Fruit fly (Drosophila melanogaster) whole organism, adult: ENCODE results near the gene CG42335.

Experiments used
- CG11617 ChIP-seq: fragments of 200-800 bp; sonication (Bioruptor generic); optimal IDR thresholded peaks from 2 replicates; lab custom pipeline; 2017; ENCODE audit warnings: mild to moderate bottlenecking, missing biosample characterization, missing genetic modification reagents, missing genetic modification characterization
- CG12768 ChIP-seq: fragments of 200-800 bp; sonication (Bioruptor generic); optimal IDR thresholded peaks from 2 replicates; lab custom pipeline; 2017; ENCODE audit warnings: missing biosample characterization, missing genetic modification characterization, mild to moderate bottlenecking, moderate library complexity, missing genetic modification reagents
- CG14711 ChIP-seq: fragments of 200-800 bp; sonication (Bioruptor generic); optimal IDR thresholded peaks from 2 replicates; lab custom pipeline; 2018; ENCODE audit warnings: missing biosample characterization, mild to moderate bottlenecking, missing genetic modification characterization, moderate library complexity
- CG1620 ChIP-seq: fragments of 200-800 bp; sonication (Bioruptor generic); optimal IDR thresholded peaks from 2 replicates; lab custom pipeline; 2016; ENCODE audit warnings: missing biosample characterization, missing genetic modification characterization
- CG33017 ChIP-seq: fragments of 200-800 bp; sonication (Bioruptor generic); optimal IDR thresholded peaks from 2 replicates; lab custom pipeline; 2018; ENCODE audit warnings: missing biosample characterization, mild to moderate bottlenecking, missing genetic modification characterization, moderate library complexity
- CG5204 ChIP-seq: fragments of 200-800 bp; sonication (Bioruptor generic); optimal IDR thresholded peaks from 2 replicates; lab custom pipeline; 2016; ENCODE audit warnings: missing biosample characterization, missing genetic modification characterization
- CG7045 ChIP-seq: fragments of 200-800 bp; sonication (Bioruptor generic); optimal IDR thresholded peaks from 2 replicates; lab custom pipeline; 2017; ENCODE audit warnings: missing biosample characterization, mild to moderate bottlenecking, missing genetic modification characterization
- CG7101 ChIP-seq: fragments of 200-800 bp; sonication (Bioruptor generic); optimal IDR thresholded peaks from 2 replicates; lab custom pipeline; 2018; ENCODE audit warnings: missing biosample characterization, mild to moderate bottlenecking, missing genetic modification characterization, moderate library complexity
- Clk ChIP-seq: fragments of 200-800 bp; sonication (Bioruptor generic); optimal IDR thresholded peaks from 2 replicates; lab custom pipeline; 2017; ENCODE audit warnings: missing biosample characterization, missing genetic modification characterization
- Crg-1 ChIP-seq: fragments of 200-800 bp; sonication (Bioruptor generic); optimal IDR thresholded peaks from 2 replicates; lab custom pipeline; 2016; ENCODE audit warnings: missing biosample characterization, missing genetic modification characterization
- Hr96 ChIP-seq: fragments of 200-800 bp; sonication (Bioruptor generic); optimal IDR thresholded peaks from 2 replicates; lab custom pipeline; 2016; ENCODE audit warnings: missing biosample characterization, missing genetic modification characterization
- Mnt ChIP-seq: fragments of 200-800 bp; sonication (Bioruptor generic); optimal IDR thresholded peaks from 2 replicates; lab custom pipeline; 2016; ENCODE audit warnings: missing biosample characterization, mild to moderate bottlenecking, missing genetic modification characterization
- bab1 ChIP-seq: fragments of 200-800 bp; sonication (Bioruptor generic); optimal IDR thresholded peaks from 3 replicates; lab custom pipeline; 2019; ENCODE audit warnings: missing biosample characterization, mild to moderate bottlenecking, missing genetic modification characterization, moderate library complexity
- cic ChIP-seq: fragments of 200-800 bp; sonication (Bioruptor generic); optimal IDR thresholded peaks from 2 replicates; lab custom pipeline; 2017; ENCODE audit warnings: missing biosample characterization, mild to moderate bottlenecking, missing genetic modification characterization, moderate library complexity
- cnc ChIP-seq, 2 experiments: fragments of >200 bp; optimal IDR thresholded peaks; 2 replicates each; lab custom pipeline; 2017
- kay ChIP-seq: fragments of 200-800 bp; sonication (Bioruptor generic); peaks from one replicate; lab custom pipeline; 2016; ENCODE audit warnings: missing biosample characterization, missing genetic modification characterization, borderline replicate concordance
- ovo ChIP-seq: fragments of 200-800 bp; sonication (Bioruptor generic); optimal IDR thresholded peaks from 2 replicates; lab custom pipeline; 2016; ENCODE audit warnings: missing biosample characterization, missing genetic modification characterization
- pad ChIP-seq: fragments of 200-800 bp; sonication (Bioruptor generic); optimal IDR thresholded peaks from 3 replicates; lab custom pipeline; 2017; ENCODE audit warnings: missing biosample characterization, missing genetic modification characterization, mild to moderate bottlenecking, moderate library complexity, missing genetic modification reagents
- tj ChIP-seq: fragments of 200-800 bp; sonication (Bioruptor generic); optimal IDR thresholded peaks from 3 replicates; lab custom pipeline; 2017; ENCODE audit warnings: missing biosample characterization, mild to moderate bottlenecking, missing genetic modification characterization, moderate library complexity
- toe ChIP-seq: fragments of 200-800 bp; sonication (Bioruptor generic); optimal IDR thresholded peaks from 2 replicates; lab custom pipeline; 2016; ENCODE audit warnings: missing biosample characterization, missing genetic modification characterization

Gene CG42335

dm6 chr3R:21780086-21780485 is 21.5 kb downstream of the CG42335 start:
- no peak for TF ChIP-seq tj
- peak; percentile 14 for TF ChIP-seq CG12768 (GFP tag; lab: Kevin White, UChicago)

- no peak for TF ChIP-seq CG12768 (GFP tag; lab: Kevin White, UChicago)
- no peak for TF ChIP-seq kay (GFP tag; lab: Kevin White, UChicago)
- no peak for TF ChIP-seq Hr96 (GFP tag; lab: Kevin White, UChicago)
- TF ChIP-seq cic (GFP tag; lab: Kevin White, UChicago): no peak
- TF ChIP-seq CG5204 (GFP tag; lab: Kevin White, UChicago): no peak
- TF ChIP-seq CG14711 (tag; lab: Kevin White, UChicago): no peak
- no peak for TF ChIP-seq CG33017 (tag; lab: Kevin White, UChicago)
- TF ChIP-seq Clk (GFP tag; lab: Kevin White, UChicago): no peak
- no peak for TF ChIP-seq CG11617 (GFP tag; lab: Kevin White, UChicago)
- no peak for TF ChIP-seq toe (GFP tag; lab: Kevin White, UChicago)
- TF ChIP-seq cnc (optimal IDR thresholded peaks at IDR 0.05; lab: Kevin White, UChicago): no peak
Observed at dm6 chr3R:21781448-21781847, 22.9 kb downstream of the CG42335 start.

- TF ChIP-seq cic (GFP tag; lab: Kevin White, UChicago) (peak; percentile 23), CG33017 (tag; lab: Kevin White, UChicago) (no peak), CG14711 (tag; lab: Kevin White, UChicago) (no peak)
Observed at dm6 chr3R:21782295-21782922, 23.8 kb downstream of the CG42335 start, which contains the start of gene tsl. tsl (minus strand) TSS chr3R:21782536.

- TF ChIP-seq kay (GFP tag; lab: Kevin White, UChicago): no peak
- no peak for TF ChIP-seq Crg-1 (GFP tag; lab: Kevin White, UChicago)
- TF ChIP-seq toe (GFP tag; lab: Kevin White, UChicago): no peak
- TF ChIP-seq CG7101 (tag; lab: Kevin White, UChicago): no peak
- TF ChIP-seq CG12768 (GFP tag; lab: Kevin White, UChicago): no peak
- no peak for TF ChIP-seq pad (GFP tag; lab: Kevin White, UChicago)
- no peak for TF ChIP-seq Mnt
Observed at dm6 chr3R:21790392-21790791, 31.8 kb downstream of the CG42335 start.

dm6 chr3R:21793760-21794159 is 35.2 kb downstream of the CG42335 start:
- TF ChIP-seq CG7101 (tag; lab: Kevin White, UChicago) (no peak), ovo (GFP tag; lab: Kevin White, UChicago) (no peak), Clk (GFP tag; lab: Kevin White, UChicago) (no peak), CG11617 (GFP tag; lab: Kevin White, UChicago) (no peak), Hr96 (GFP tag; lab: Kevin White, UChicago) (no peak), CG1620 (GFP tag; lab: Kevin White, UChicago) (no peak), CG33017 (tag; lab: Kevin White, UChicago) (no peak), CG5204 (GFP tag; lab: Kevin White, UChicago) (no peak), bab1 (no peak), CG12768 (GFP tag; lab: Kevin White, UChicago) (no peak), cnc (optimal IDR thresholded peaks at IDR 0.05; lab: Kevin White, UChicago) (no peak), CG7045 (no peak), tj (no peak), kay (GFP tag; lab: Kevin White, UChicago) (no peak), cic (GFP tag; lab: Kevin White, UChicago) (no peak), pad (GFP tag; lab: Kevin White, UChicago) (no peak), toe (GFP tag; lab: Kevin White, UChicago) (no peak), Mnt (no peak)

- TF ChIP-seq CG12768 (GFP tag; lab: Kevin White, UChicago) (no peak), toe (GFP tag; lab: Kevin White, UChicago) (no peak), Crg-1 (GFP tag; lab: Kevin White, UChicago) (no peak), CG11617 (GFP tag; lab: Kevin White, UChicago) (no peak), CG1620 (GFP tag; lab: Kevin White, UChicago) (no peak), Hr96 (GFP tag; lab: Kevin White, UChicago) (no peak), CG7101 (tag; lab: Kevin White, UChicago) (no peak), CG5204 (GFP tag; lab: Kevin White, UChicago) (no peak), bab1 (no peak), Clk (GFP tag; lab: Kevin White, UChicago) (no peak), pad (GFP tag; lab: Kevin White, UChicago) (no peak)
Observed at dm6 chr3R:21807264-21807663, 48.7 kb downstream of the CG42335 start.
